Worm (Caenorhabditis elegans) whole organism, young adult: ENCODE data around the gene ZK666.15.

Experiments used
- dpl-1 ChIP-seq: fragments of 150-350 bp; optimal IDR thresholded peaks from 2 replicates; lab custom pipeline; 2014; ENCODE audit warnings: missing biosample characterization, missing genetic modification reagents, missing genetic modification characterization
- nfya-1 ChIP-seq: sonication (generic microtip); optimal IDR thresholded peaks from 2 replicates; lab custom pipeline; 2017; ENCODE audit warnings: antibody characterized with exemption, missing compliant biosample characterization, missing genetic modification characterization, borderline replicate concordance; ENCODE audit not compliant: insufficient read depth

Gene ZK666.15

DNA sequence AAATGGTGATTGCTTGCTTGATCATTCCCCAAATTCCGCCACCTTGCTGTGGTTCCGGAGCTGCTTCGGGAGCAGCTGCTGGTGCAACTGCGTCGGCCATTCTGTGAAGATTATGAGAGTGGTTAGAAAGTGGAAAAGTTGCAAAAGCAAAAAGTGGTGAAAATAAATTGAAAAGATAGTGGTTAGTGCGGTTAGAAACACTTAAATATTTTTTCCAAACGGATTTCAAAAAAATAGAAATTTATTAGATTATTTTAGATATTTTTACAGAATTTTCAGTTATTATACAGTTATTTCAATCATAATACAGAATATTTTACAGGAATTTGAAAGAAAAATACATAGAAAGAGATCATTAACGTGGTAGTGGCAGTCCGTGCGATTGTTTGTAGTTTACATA is 50.7 kb downstream of the ZK666.15 start, which contains the start of gene R166.2 (continued):
- TF ChIP-seq nfya-1 (tag; lab: Kevin White, UChicago) (no peak), dpl-1 (no peak)
